Fruit fly (Drosophila melanogaster) whole organism, embryonic: ENCODE data around the gene CG33795.
A peak's percentile ranks its signal among the peaks of the same experiment; 100 is the strongest.

Experiments
- CG10366 ChIP-seq: fragments of 200-800 bp; sonication (Bioruptor generic); IDR thresholded peaks from 2 replicates; pipeline ENCODE4 v1.3.6; 2022; ENCODE audit warnings: missing biosample characterization, missing genetic modification characterization
- CG11695 ChIP-seq: fragments of 200-800 bp; sonication (Bioruptor generic); IDR thresholded peaks from 3 replicates; pipeline ENCODE4 v1.3.6; 2022; ENCODE audit warnings: missing biosample characterization, missing genetic modification characterization
- CG11723 ChIP-seq: fragments of 200-800 bp; sonication (Bioruptor generic); optimal IDR thresholded peaks from 2 replicates; lab custom pipeline; 2017; ENCODE audit warnings: missing biosample characterization, mild to moderate bottlenecking, missing genetic modification characterization
- CG12236 ChIP-seq: fragments of 200-800 bp; sonication (Bioruptor generic); optimal IDR thresholded peaks from 2 replicates; lab custom pipeline; 2016; ENCODE audit warnings: missing biosample characterization, missing genetic modification characterization
- CG1233 ChIP-seq: fragments of 200-800 bp; sonication (Bioruptor generic); optimal IDR thresholded peaks from 4 replicates; lab custom pipeline; 2018; ENCODE audit warnings: missing biosample characterization, mild to moderate bottlenecking, missing genetic modification characterization
- CG12769 ChIP-seq: fragments of 200-800 bp; sonication (Bioruptor generic); optimal IDR thresholded peaks from 2 replicates; lab custom pipeline; 2019; ENCODE audit warnings: missing biosample characterization, mild to moderate bottlenecking, missing genetic modification characterization, moderate library complexity
- CG13123 ChIP-seq: fragments of 200-800 bp; sonication (Bioruptor generic); optimal IDR thresholded peaks from 2 replicates; lab custom pipeline; 2016; ENCODE audit warnings: missing biosample characterization, missing genetic modification characterization
- CG13775 ChIP-seq: fragments of 200-800 bp; sonication (Bioruptor generic); optimal IDR thresholded peaks from 3 replicates; lab custom pipeline; 2017; ENCODE audit warnings: missing biosample characterization, mild to moderate bottlenecking, missing genetic modification characterization
- CG16863 ChIP-seq: fragments of 200-800 bp; sonication (Bioruptor generic); optimal IDR thresholded peaks from 3 replicates; lab custom pipeline; 2016; ENCODE audit warnings: missing biosample characterization, missing genetic modification characterization
- CG17186 ChIP-seq: fragments of 200-800 bp; sonication (Bioruptor generic); optimal IDR thresholded peaks from 3 replicates; lab custom pipeline; 2017; ENCODE audit warnings: missing biosample characterization, missing genetic modification reagents, missing genetic modification characterization
- CG17361 ChIP-seq: fragments of 200-800 bp; sonication (Bioruptor generic); IDR thresholded peaks from 3 replicates; pipeline ENCODE4 v1.3.6; 2022; ENCODE audit warnings: missing biosample characterization, missing genetic modification characterization
- CG18599 ChIP-seq: fragments of 200-800 bp; sonication (Bioruptor generic); optimal IDR thresholded peaks from 3 replicates; lab custom pipeline; 2017; ENCODE audit warnings: missing biosample characterization, missing genetic modification characterization, mild to moderate bottlenecking, moderate library complexity, missing genetic modification reagents
- CG2116 ChIP-seq: fragments of 200-800 bp; sonication (Bioruptor generic); optimal IDR thresholded peaks from 3 replicates; lab custom pipeline; 2018; ENCODE audit warnings: missing biosample characterization, mild to moderate bottlenecking, missing genetic modification characterization
- CG2712 ChIP-seq: fragments of 200-800 bp; optimal IDR thresholded peaks from 3 replicates; lab custom pipeline; 2019; ENCODE audit warnings: missing biosample characterization, mild to moderate bottlenecking, missing genetic modification characterization, moderate library complexity
- CG2889 ChIP-seq: fragments of 200-800 bp; sonication (Bioruptor generic); IDR thresholded peaks from 3 replicates; pipeline ENCODE4 v1.3.6; 2022; ENCODE audit warnings: missing biosample characterization, missing genetic modification characterization
- CG4730 ChIP-seq: fragments of 200-800 bp; sonication (Bioruptor generic); IDR thresholded peaks from 2 replicates; pipeline ENCODE4 v1.3.6; 2022; ENCODE audit warnings: missing biosample characterization, missing genetic modification characterization
- CG5953 ChIP-seq: fragments of 200-800 bp; sonication (Bioruptor generic); IDR thresholded peaks from 2 replicates; pipeline ENCODE4 v1.3.6; 2022; ENCODE audit warnings: missing biosample characterization, missing genetic modification characterization
- CG7357 ChIP-seq: fragments of 200-800 bp; sonication (Bioruptor generic); IDR thresholded peaks from 3 replicates; pipeline ENCODE4 v1.3.6; 2022; ENCODE audit warnings: missing biosample characterization, missing genetic modification characterization
- Chrac-16 ChIP-seq: fragments of 200-800 bp; sonication (Bioruptor generic); optimal IDR thresholded peaks from 3 replicates; lab custom pipeline; 2016; ENCODE audit warnings: missing biosample characterization, missing genetic modification characterization
- D19A ChIP-seq: fragments of 200-800 bp; optimal IDR thresholded peaks from 3 replicates; lab custom pipeline; 2019; ENCODE audit warnings: missing biosample characterization, mild to moderate bottlenecking, missing genetic modification characterization, moderate library complexity
- Gug ChIP-seq: fragments of 200-800 bp; sonication (Bioruptor generic); IDR thresholded peaks from 4 replicates; pipeline ENCODE4 v1.3.6; 2022; ENCODE audit warnings: missing biosample characterization, missing genetic modification characterization
- Lhr ChIP-seq: fragments of 200-800 bp; sonication (Bioruptor generic); optimal IDR thresholded peaks from 3 replicates; lab custom pipeline; 2017; ENCODE audit warnings: mild to moderate bottlenecking, missing biosample characterization, missing genetic modification reagents, missing genetic modification characterization
- Lim3 ChIP-seq: fragments of 200-800 bp; sonication (Bioruptor generic); IDR thresholded peaks from 2 replicates; pipeline ENCODE4 v1.3.6; 2022; ENCODE audit warnings: missing biosample characterization, missing genetic modification characterization
- Max ChIP-seq: fragments of 200-800 bp; sonication (Bioruptor generic); optimal IDR thresholded peaks from 2 replicates; lab custom pipeline; 2016; ENCODE audit warnings: missing biosample characterization, mild to moderate bottlenecking, missing genetic modification characterization
- Nf-YC ChIP-seq: fragments of 200-800 bp; optimal IDR thresholded peaks from 3 replicates; lab custom pipeline; 2019; ENCODE audit warnings: missing biosample characterization, mild to moderate bottlenecking, missing genetic modification characterization, moderate library complexity
- Ptx1 ChIP-seq: fragments of 200-800 bp; sonication (Bioruptor generic); IDR thresholded peaks from 2 replicates; pipeline ENCODE4 v1.3.6; 2022; ENCODE audit warnings: missing biosample characterization, missing genetic modification characterization
- Ravus ChIP-seq: fragments of 200-800 bp; sonication (Bioruptor generic); IDR thresholded peaks from 2 replicates; pipeline ENCODE4 v1.3.6; 2022; ENCODE audit warnings: missing biosample characterization, missing genetic modification characterization
- Sin3A ChIP-seq: fragments of >200 bp; optimal IDR thresholded peaks from 2 replicates; lab custom pipeline; 2018
- Six4 ChIP-seq: fragments of 200-800 bp; sonication (Bioruptor generic); optimal IDR thresholded peaks from 2 replicates; lab custom pipeline; 2016; ENCODE audit warnings: missing biosample characterization, missing genetic modification characterization
- Sry-β ChIP-seq: fragments of 200-800 bp; sonication (Bioruptor generic); optimal IDR thresholded peaks from 2 replicates; lab custom pipeline; 2018; ENCODE audit warnings: missing biosample characterization, mild to moderate bottlenecking, missing genetic modification characterization, moderate library complexity
- Taf1 ChIP-seq: fragments of 200-800 bp; sonication (Bioruptor generic); IDR thresholded peaks from 2 replicates; pipeline ENCODE4 v1.3.6; 2022; ENCODE audit warnings: missing biosample characterization, missing genetic modification characterization
- Usf ChIP-seq: fragments of 200-800 bp; sonication (Bioruptor generic); optimal IDR thresholded peaks from 2 replicates; lab custom pipeline; 2017; ENCODE audit warnings: missing genotype, missing biosample characterization, missing genetic modification characterization
- al ChIP-seq: fragments of 200-800 bp; sonication (Bioruptor generic); IDR thresholded peaks from 2 replicates; pipeline ENCODE4 v1.3.6; 2022; ENCODE audit warnings: missing biosample characterization, missing genetic modification characterization
- ase ChIP-seq: fragments of 200-800 bp; sonication (Bioruptor generic); IDR thresholded peaks from 3 replicates; pipeline ENCODE4 v1.3.6; 2022; ENCODE audit warnings: missing biosample characterization, missing genetic modification characterization
- bab2 ChIP-seq: fragments of 200-800 bp; sonication (Bioruptor generic); optimal IDR thresholded peaks from 2 replicates; lab custom pipeline; 2016; ENCODE audit warnings: missing biosample characterization, missing genetic modification characterization
- br ChIP-seq: fragments of >200 bp; optimal IDR thresholded peaks from 2 replicates; lab custom pipeline; 2017
- cwo ChIP-seq: fragments of 200-800 bp; sonication (Bioruptor generic); optimal IDR thresholded peaks from 3 replicates; lab custom pipeline; 2017; ENCODE audit warnings: missing biosample characterization, missing genetic modification characterization, mild to moderate bottlenecking, moderate library complexity, missing genetic modification reagents
- ems ChIP-seq: fragments of 200-800 bp; sonication (Bioruptor generic); optimal IDR thresholded peaks from 3 replicates; lab custom pipeline; 2016; ENCODE audit warnings: missing biosample characterization, missing genetic modification characterization
- fd96Cb ChIP-seq: fragments of 200-800 bp; sonication (Bioruptor generic); optimal IDR thresholded peaks from 2 replicates; lab custom pipeline; 2018; ENCODE audit warnings: missing biosample characterization, mild to moderate bottlenecking, missing genetic modification characterization, moderate library complexity
- gfzf ChIP-seq: fragments of 200-800 bp; sonication (Bioruptor generic); optimal IDR thresholded peaks from 2 replicates; lab custom pipeline; 2016; ENCODE audit warnings: missing biosample characterization, mild to moderate bottlenecking, missing genetic modification characterization, moderate library complexity
- lilli ChIP-seq: fragments of 200-800 bp; sonication (Bioruptor generic); optimal IDR thresholded peaks from 3 replicates; lab custom pipeline; 2016; ENCODE audit warnings: missing biosample characterization, missing genetic modification characterization
- lmd ChIP-seq: fragments of 200-800 bp; sonication (Bioruptor generic); IDR thresholded peaks from 2 replicates; pipeline ENCODE4 v1.3.6; 2022; ENCODE audit warnings: missing biosample characterization, missing genetic modification characterization
- luna ChIP-seq: fragments of 200-800 bp; sonication (Bioruptor generic); optimal IDR thresholded peaks from 2 replicates; lab custom pipeline; 2016; ENCODE audit warnings: missing biosample characterization, missing genetic modification characterization
- pan ChIP-seq, 4 experiments: fragments of >200 bp in 3 of 4; fragments of 200-800 bp in 1 of 4; sonication (Bioruptor generic) in 1 of 4; optimal IDR thresholded peaks in 3 of 4; IDR thresholded peaks in 1 of 4; 2 replicates each; pipeline versions ENCODE4 v1.3.6 to Lab custom; 2017 to 2022; ENCODE audit warnings: missing biosample characterization in 2 of 4, missing genetic modification characterization in 2 of 4, mixed read lengths in 1 of 4
- sna ChIP-seq: fragments of 200-800 bp; sonication (Bioruptor generic); IDR thresholded peaks from 2 replicates; pipeline ENCODE4 v1.3.6; 2022; ENCODE audit warnings: missing biosample characterization, missing genetic modification characterization; ENCODE audit not compliant: partially characterized antibody
- so ChIP-seq: fragments of 200-800 bp; sonication (Bioruptor generic); IDR thresholded peaks from 3 replicates; pipeline ENCODE4 v1.3.6; 2022; ENCODE audit warnings: missing biosample characterization, missing genetic modification characterization
- stwl ChIP-seq: fragments of 200-800 bp; sonication (Bioruptor generic); optimal IDR thresholded peaks from 3 replicates; lab custom pipeline; 2018; ENCODE audit warnings: missing biosample characterization, mild to moderate bottlenecking, missing genetic modification characterization, moderate library complexity
- toy ChIP-seq: fragments of 200-800 bp; sonication (Bioruptor generic); IDR thresholded peaks from 2 replicates; pipeline ENCODE4 v1.3.6; 2022; ENCODE audit warnings: missing biosample characterization, missing genetic modification characterization
- trh ChIP-seq: fragments of 200-800 bp; sonication (Bioruptor generic); optimal IDR thresholded peaks from 2 replicates; lab custom pipeline; 2016; ENCODE audit warnings: missing biosample characterization, missing genetic modification characterization
- unpg ChIP-seq: fragments of 200-800 bp; sonication (Bioruptor generic); optimal IDR thresholded peaks from 3 replicates; lab custom pipeline; 2018; ENCODE audit warnings: missing biosample characterization, mild to moderate bottlenecking, missing genetic modification characterization, moderate library complexity
- wor ChIP-seq: fragments of 200-800 bp; sonication (Bioruptor generic); IDR thresholded peaks from 2 replicates; pipeline ENCODE4 v1.3.6; 2022; ENCODE audit warnings: missing biosample characterization, missing genetic modification characterization
- zf30C ChIP-seq: fragments of 200-800 bp; sonication (Bioruptor generic); optimal IDR thresholded peaks from 3 replicates; lab custom pipeline; 2018; ENCODE audit warnings: missing biosample characterization, mild to moderate bottlenecking, missing genetic modification characterization
- zfh2 ChIP-seq: fragments of 200-800 bp; sonication (Bioruptor generic); optimal IDR thresholded peaks from 2 replicates; lab custom pipeline; 2016; ENCODE audit warnings: missing biosample characterization, missing genetic modification characterization

Gene CG33795

dm6 chr3L:16160073-16160398 lies 11.1 kb downstream of the CG33795 start (continued):
- TF ChIP-seq ems (GFP tag; lab: Kevin White, UChicago) (no peak), al (0 out of 2 replicates have a peak, but pooled peaks have one; percentile 17), CG13775 (GFP tag; lab: Kevin White, UChicago) (no peak), bab2 (GFP tag; lab: Kevin White, UChicago) (no peak), stwl (tag; lab: Kevin White, UChicago) (no peak), CG2116 (GFP tag; lab: Kevin White, UChicago) (no peak), CG11723 (no peak), Lim3 (GFP tag; lab: Robert Waterston, UW) (no peak), Taf1 (no peak), CG2712 (tag; lab: Kevin White, UChicago) (no peak), Lhr (GFP tag; lab: Kevin White, UChicago) (no peak), Six4 (GFP tag; lab: Kevin White, UChicago) (no peak), sna (GFP tag; lab: Robert Waterston, UW) (no peak), CG13123 (no peak), wor (no peak), CG1233 (GFP tag; lab: Kevin White, UChicago) (no peak), br (lab: Kevin White, UChicago) (no peak), CG16863 (no peak), zf30C (GFP tag; lab: Kevin White, UChicago) (no peak), Sin3A (lab: Kevin White, UChicago) (no peak), Max (no peak), Ravus (no peak), CG17186 (GFP tag; lab: Kevin White, UChicago) (no peak), pan (optimal IDR thresholded peaks at IDR 0.05; lab: Kevin White, UChicago) (no peak), pan (GFP tag; optimal IDR thresholded peaks at IDR 0.05 in 1 of 2, IDR thresholded peaks at IDR 0.05 in 1 of 2) (no peak), so (no peak), ase (GFP tag; lab: Robert Waterston, UW) (no peak), Gug (GFP tag; lab: Robert Waterston, UW) (no peak), Chrac-16 (GFP tag; lab: Kevin White, UChicago) (no peak), Nf-YC (tag; lab: Kevin White, UChicago) (no peak), unpg (GFP tag; lab: Kevin White, UChicago) (no peak), CG17361 (GFP tag; lab: Robert Waterston, UW) (no peak), D19A (peak; percentile 38), CG10366 (no peak), CG7357 (GFP tag; lab: Robert Waterston, UW) (no peak), trh (GFP tag; lab: Kevin White, UChicago) (no peak), CG2889 (no peak), lmd (GFP tag; lab: Robert Waterston, UW) (no peak), Usf (no peak), Sry-β (GFP tag; lab: Kevin White, UChicago) (no peak), zfh2 (GFP tag; lab: Kevin White, UChicago) (peak; percentile 48), CG12236 (no peak), cwo (GFP tag; lab: Kevin White, UChicago) (no peak), Ptx1 (GFP tag; lab: Robert Waterston, UW) (no peak), luna (no peak), gfzf (GFP tag; lab: Kevin White, UChicago) (no peak), fd96Cb (tag; lab: Kevin White, UChicago) (no peak), CG5953 (GFP tag; lab: Robert Waterston, UW) (no peak), CG12769 (tag; lab: Kevin White, UChicago) (no peak), CG11695 (GFP tag; lab: Robert Waterston, UW) (0 out of 3 replicates have a peak, but pooled peaks have one; percentile 33), CG18599 (GFP tag; lab: Kevin White, UChicago) (peak; percentile 70), lilli (peak; percentile 16), toy (GFP tag; lab: Robert Waterston, UW) (no peak), CG4730 (no peak)
